Fruit fly (Drosophila melanogaster) whole organism, embryonic: ENCODE results near the gene Ttc19.

Experiments
- CG12942 ChIP-seq: fragments of 200-800 bp; sonication (Bioruptor generic); optimal IDR thresholded peaks from 3 replicates; lab custom pipeline; 2016; ENCODE audit warnings: missing biosample characterization, missing genetic modification characterization
- CG1647 ChIP-seq: fragments of 200-800 bp; sonication (Bioruptor generic); optimal IDR thresholded peaks from 3 replicates; lab custom pipeline; 2016; ENCODE audit warnings: missing biosample characterization, missing genetic modification characterization
- CG16863 ChIP-seq: fragments of 200-800 bp; sonication (Bioruptor generic); optimal IDR thresholded peaks from 3 replicates; lab custom pipeline; 2016; ENCODE audit warnings: missing biosample characterization, missing genetic modification characterization
- CG17359 ChIP-seq: fragments of 200-800 bp; sonication (Bioruptor generic); optimal IDR thresholded peaks from 3 replicates; lab custom pipeline; 2018; ENCODE audit warnings: missing biosample characterization, mild to moderate bottlenecking, missing genetic modification characterization, moderate library complexity
- CTCF ChIP-seq: fragments of 200-800 bp; sonication (Bioruptor generic); optimal IDR thresholded peaks from 2 replicates; lab custom pipeline; 2017; ENCODE audit warnings: missing biosample characterization, mild to moderate bottlenecking, missing genetic modification characterization, moderate library complexity
- Lhr ChIP-seq: fragments of 200-800 bp; sonication (Bioruptor generic); optimal IDR thresholded peaks from 3 replicates; lab custom pipeline; 2017; ENCODE audit warnings: mild to moderate bottlenecking, missing biosample characterization, missing genetic modification reagents, missing genetic modification characterization
- PHDP ChIP-seq: fragments of 200-800 bp; sonication (Bioruptor generic); optimal IDR thresholded peaks from 3 replicates; lab custom pipeline; 2018; ENCODE audit warnings: missing biosample characterization, mild to moderate bottlenecking, missing genetic modification characterization, moderate library complexity
- Taf1 ChIP-seq: fragments of 200-800 bp; sonication (Bioruptor generic); IDR thresholded peaks from 2 replicates; pipeline ENCODE4 v1.3.6; 2022; ENCODE audit warnings: missing biosample characterization, missing genetic modification characterization
- kni ChIP-seq: fragments of 200-800 bp; sonication (Bioruptor generic); optimal IDR thresholded peaks from 3 replicates; lab custom pipeline; 2017; ENCODE audit warnings: mild to moderate bottlenecking, missing biosample characterization, missing genetic modification reagents, missing genetic modification characterization
- luna ChIP-seq: fragments of 200-800 bp; sonication (Bioruptor generic); optimal IDR thresholded peaks from 2 replicates; lab custom pipeline; 2016; ENCODE audit warnings: missing biosample characterization, missing genetic modification characterization
- pan ChIP-seq, 4 experiments: fragments of >200 bp in 3 of 4; fragments of 200-800 bp in 1 of 4; sonication (Bioruptor generic) in 1 of 4; optimal IDR thresholded peaks in 3 of 4; IDR thresholded peaks in 1 of 4; 2 replicates each; pipeline versions ENCODE4 v1.3.6 to Lab custom; 2017 to 2022; ENCODE audit warnings: missing biosample characterization in 2 of 4, missing genetic modification characterization in 2 of 4, mixed read lengths in 1 of 4
- trh ChIP-seq: fragments of 200-800 bp; sonication (Bioruptor generic); optimal IDR thresholded peaks from 2 replicates; lab custom pipeline; 2016; ENCODE audit warnings: missing biosample characterization, missing genetic modification characterization

DNA sequence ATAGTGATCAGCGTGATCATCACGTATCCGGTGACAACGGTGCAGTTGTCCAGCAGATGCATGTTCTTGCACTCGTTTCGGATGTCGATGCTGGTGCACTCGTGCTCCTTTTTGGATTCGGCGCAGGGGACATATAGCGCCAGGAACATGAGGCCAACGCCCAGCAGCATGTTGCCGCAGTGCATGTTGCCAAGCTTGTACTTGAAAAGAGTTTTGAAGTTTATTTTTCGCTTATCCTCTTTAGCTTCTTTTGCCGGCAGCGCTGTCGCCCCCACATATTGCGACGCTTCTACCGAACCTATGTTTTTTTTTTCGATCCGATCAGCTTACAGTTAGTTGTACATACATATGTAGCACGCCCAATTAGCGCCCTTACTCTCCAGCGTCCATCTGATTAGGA, 23.4 kb upstream of the Ttc19 start:
- TF ChIP-seq CG1647 (GFP tag; lab: Kevin White, UChicago) (no peak), CG17359 (tag; lab: Kevin White, UChicago) (no peak), trh (GFP tag; lab: Kevin White, UChicago) (no peak), CG16863 (GFP tag; lab: Kevin White, UChicago) (no peak), CTCF (GFP tag; lab: Kevin White, UChicago) (no peak), luna (GFP tag; lab: Kevin White, UChicago) (no peak), kni (GFP tag; lab: Kevin White, UChicago) (no peak), CG12942 (GFP tag; lab: Kevin White, UChicago) (no peak), Lhr (GFP tag; lab: Kevin White, UChicago) (no peak), Taf1 (no peak), pan (optimal IDR thresholded peaks at IDR 0.05; lab: Kevin White, UChicago) (no peak), pan (GFP tag; optimal IDR thresholded peaks at IDR 0.05 in 1 of 2, IDR thresholded peaks at IDR 0.05 in 1 of 2) (no peak), PHDP (no peak)
